Fruit fly (Drosophila melanogaster) ovary, adult (tissue): ENCODE measurements around the gene peng.

ENCODE experiments used
- CG17801 ChIP-seq: fragments of 200-800 bp; optimal IDR thresholded peaks from 2 replicates; lab custom pipeline; 2019; ENCODE audit warnings: missing biosample characterization, mild to moderate bottlenecking, missing genetic modification characterization, moderate library complexity; ENCODE audit not compliant: partially characterized antibody

Gene peng

dm6 chrX:21357810-21358671, 8.4 kb upstream of the peng start, which contains the start of gene Septin1:
Gene Septin1, plus strand, starts transcription at chrX:21358286.
- TF ChIP-seq CG17801 (GFP tag; lab: Kevin White, UChicago), result no peak

dm6 chrX:21353541-21353940, 3.9 kb upstream of the peng start:
- TF ChIP-seq CG17801 (GFP tag; lab: Kevin White, UChicago), result no peak

dm6 chrX:21351210-21351824, 1.7 kb upstream of the peng start:
- no peak for TF ChIP-seq CG17801 (GFP tag; lab: Kevin White, UChicago)

- TF ChIP-seq CG17801 (GFP tag; lab: Kevin White, UChicago), result peak; percentile 56
These were observed 4.6 kb downstream of the peng start, which contains the start of gene dod for dm6 chrX:21345036-21345500. Gene dod, plus strand, starts transcription at chrX:21345358.

dm6 chrX:21339476-21339931, 10.1 kb downstream of the peng start, which contains the start of the genes tty and fliI:
Gene tty, minus strand, starts transcription at chrX:21339676.
Gene fliI, plus strand, starts transcription at chrX:21339741.
- peak; percentile 95 for TF ChIP-seq CG17801 (GFP tag; lab: Kevin White, UChicago)

dm6 chrX:21338153-21338552, 11.5 kb downstream of the peng start:
- TF ChIP-seq CG17801 (GFP tag; lab: Kevin White, UChicago), result no peak

- no peak for TF ChIP-seq CG17801 (GFP tag; lab: Kevin White, UChicago)
These were observed 12.6 kb downstream of the peng start for dm6 chrX:21337057-21337456.

dm6 chrX:21334522-21335104, 15.0 kb downstream of the peng start:
- no peak for TF ChIP-seq CG17801 (GFP tag; lab: Kevin White, UChicago)

dm6 chrX:21333135-21333534, 16.5 kb downstream of the peng start:
- no peak for TF ChIP-seq CG17801 (GFP tag; lab: Kevin White, UChicago)

dm6 chrX:21323933-21324688, 25.5 kb downstream of the peng start, which contains the start of the genes Dd and CG1486:
Gene Dd, minus strand, starts transcription at chrX:21324009.
Gene CG1486, plus strand, starts transcription at chrX:21324046.
- peak; percentile 50 for TF ChIP-seq CG17801 (GFP tag; lab: Kevin White, UChicago)

- no peak for TF ChIP-seq CG17801 (GFP tag; lab: Kevin White, UChicago)
These were observed 26.4 kb downstream of the peng start for dm6 chrX:21323171-21323695.

- peak; percentile 59 for TF ChIP-seq CG17801 (GFP tag; lab: Kevin White, UChicago)
These were observed 27.2 kb downstream of the peng start for dm6 chrX:21322289-21322981.

- peak; percentile 82 for TF ChIP-seq CG17801 (GFP tag; lab: Kevin White, UChicago)
These were observed 30.4 kb downstream of the peng start, which contains the start of the genes SLIRP1 and anox for dm6 chrX:21319202-21319772. Gene SLIRP1, minus strand, starts transcription at chrX:21319296. Gene anox, minus strand, starts transcription at chrX:21319296.
